Fruit fly (Drosophila melanogaster) whole organism, embryonic: ENCODE results near the gene Pka-C1.

Source experiments
- CG10565 ChIP-seq: fragments of 200-800 bp; sonication (Bioruptor generic); optimal IDR thresholded peaks from 3 replicates; lab custom pipeline; 2016; ENCODE audit warnings: missing biosample characterization, mild to moderate bottlenecking, missing genetic modification characterization
- CG10979 ChIP-seq: fragments of 200-800 bp; sonication (Bioruptor generic); optimal IDR thresholded peaks from 2 replicates; lab custom pipeline; 2018; ENCODE audit warnings: missing biosample characterization, mild to moderate bottlenecking, missing genetic modification characterization, moderate library complexity
- CG11560 ChIP-seq: fragments of 200-800 bp; sonication (Bioruptor generic); IDR thresholded peaks from 3 replicates; pipeline ENCODE4 v1.3.6; 2022; ENCODE audit warnings: missing biosample characterization, missing genetic modification characterization
- CG15479 ChIP-seq: fragments of 200-800 bp; sonication (Bioruptor generic); optimal IDR thresholded peaks from 3 replicates; lab custom pipeline; 2019; ENCODE audit warnings: missing biosample characterization, mild to moderate bottlenecking, missing genetic modification characterization, moderate library complexity
- CG1603 ChIP-seq: fragments of 200-800 bp; sonication (Bioruptor generic); optimal IDR thresholded peaks from 2 replicates; lab custom pipeline; 2019; ENCODE audit warnings: missing biosample characterization, mild to moderate bottlenecking, missing genetic modification characterization, moderate library complexity
- CG17359 ChIP-seq: fragments of 200-800 bp; sonication (Bioruptor generic); optimal IDR thresholded peaks from 3 replicates; lab custom pipeline; 2018; ENCODE audit warnings: missing biosample characterization, mild to moderate bottlenecking, missing genetic modification characterization, moderate library complexity
- CG17612 ChIP-seq: fragments of 200-800 bp; sonication (Bioruptor generic); IDR thresholded peaks from 2 replicates; pipeline ENCODE4 v1.3.6; 2022; ENCODE audit warnings: missing biosample characterization, missing genetic modification characterization
- CG18262 ChIP-seq: fragments of 200-800 bp; optimal IDR thresholded peaks from 3 replicates; lab custom pipeline; 2019; ENCODE audit warnings: missing biosample characterization, mild to moderate bottlenecking, missing genetic modification characterization, moderate library complexity
- CG2875 ChIP-seq: fragments of 200-800 bp; sonication (Bioruptor generic); optimal IDR thresholded peaks from 2 replicates; lab custom pipeline; 2017; ENCODE audit warnings: missing biosample characterization, mild to moderate bottlenecking, missing genetic modification characterization, missing genetic modification reagents
- CG30431 ChIP-seq: fragments of 200-800 bp; sonication (Bioruptor generic); optimal IDR thresholded peaks from 2 replicates; lab custom pipeline; 2017; ENCODE audit warnings: missing biosample characterization, missing genetic modification characterization
- CG3065 ChIP-seq: fragments of 200-800 bp; sonication (Bioruptor generic); optimal IDR thresholded peaks from 2 replicates; lab custom pipeline; 2016; ENCODE audit warnings: missing biosample characterization, missing genetic modification characterization
- CG31441 ChIP-seq: fragments of 200-800 bp; sonication (Bioruptor generic); IDR thresholded peaks from 2 replicates; pipeline ENCODE4 v1.3.6; 2022; ENCODE audit warnings: missing biosample characterization, missing genetic modification characterization
- CG4360 ChIP-seq: fragments of 200-800 bp; sonication (Bioruptor generic); IDR thresholded peaks from 2 replicates; pipeline ENCODE4 v1.3.6; 2022; ENCODE audit warnings: missing biosample characterization, missing genetic modification characterization
- CG6254 ChIP-seq: fragments of 200-800 bp; sonication (Bioruptor generic); optimal IDR thresholded peaks from 3 replicates; lab custom pipeline; 2017; ENCODE audit warnings: mild to moderate bottlenecking, missing biosample characterization, missing genetic modification reagents, missing genetic modification characterization
- CG7839 ChIP-seq: fragments of 200-800 bp; sonication (Bioruptor generic); optimal IDR thresholded peaks from 3 replicates; lab custom pipeline; 2018; ENCODE audit warnings: missing biosample characterization, mild to moderate bottlenecking, missing genetic modification characterization, moderate library complexity
- CG8765 ChIP-seq: fragments of 200-800 bp; sonication (Bioruptor generic); IDR thresholded peaks from 2 replicates; pipeline ENCODE4 v1.3.6; 2022; ENCODE audit warnings: missing biosample characterization, missing genetic modification characterization
- CG9437 ChIP-seq: fragments of 200-800 bp; sonication (Bioruptor generic); optimal IDR thresholded peaks from 2 replicates; lab custom pipeline; 2018; ENCODE audit warnings: missing biosample characterization, mild to moderate bottlenecking, missing genetic modification characterization
- CTCF ChIP-seq: fragments of 200-800 bp; sonication (Bioruptor generic); optimal IDR thresholded peaks from 2 replicates; lab custom pipeline; 2017; ENCODE audit warnings: missing biosample characterization, mild to moderate bottlenecking, missing genetic modification characterization, moderate library complexity
- Camta ChIP-seq: fragments of 200-800 bp; sonication (Bioruptor generic); optimal IDR thresholded peaks from 2 replicates; lab custom pipeline; 2016; ENCODE audit warnings: missing biosample characterization, missing genetic modification characterization
- Doc2 ChIP-seq: fragments of 200-800 bp; sonication (Bioruptor generic); IDR thresholded peaks from 2 replicates; pipeline ENCODE4 v1.3.6; 2022; ENCODE audit warnings: missing biosample characterization, missing genetic modification characterization
- E2f2 ChIP-seq: fragments of 200-800 bp; sonication (Bioruptor generic); IDR thresholded peaks from 2 replicates; pipeline ENCODE4 v1.3.6; 2022; ENCODE audit warnings: missing biosample characterization, missing genetic modification characterization
- ERR ChIP-seq: fragments of 200-800 bp; sonication (Bioruptor generic); optimal IDR thresholded peaks from 2 replicates; lab custom pipeline; 2016; ENCODE audit warnings: missing biosample characterization, missing genetic modification characterization
- Eip74EF ChIP-seq, 2 experiments: fragments of 200-800 bp in 1 of 2; fragments of >200 bp in 1 of 2; sonication (Bioruptor generic) in 1 of 2; optimal IDR thresholded peaks; 2 replicates each; lab custom pipeline; 2017 to 2019; ENCODE audit warnings: missing biosample characterization in 2 of 2, missing genetic modification characterization in 2 of 2, mild to moderate bottlenecking in 1 of 2, moderate library complexity in 1 of 2
- Fer1 ChIP-seq: fragments of 200-800 bp; sonication (Bioruptor generic); optimal IDR thresholded peaks from 2 replicates; lab custom pipeline; 2017; ENCODE audit warnings: missing biosample characterization, mild to moderate bottlenecking, missing genetic modification characterization
- HHEX ChIP-seq: fragments of 200-800 bp; sonication (Bioruptor generic); optimal IDR thresholded peaks from 3 replicates; lab custom pipeline; 2017; ENCODE audit warnings: missing biosample characterization, mild to moderate bottlenecking, missing genetic modification characterization, missing genetic modification reagents
- HLH4C ChIP-seq: fragments of 200-800 bp; sonication (Bioruptor generic); IDR thresholded peaks from 3 replicates; pipeline ENCODE4 v1.3.6; 2022; ENCODE audit warnings: missing biosample characterization, missing genetic modification characterization; ENCODE audit not compliant: partially characterized antibody
- Lhr ChIP-seq: fragments of 200-800 bp; sonication (Bioruptor generic); optimal IDR thresholded peaks from 3 replicates; lab custom pipeline; 2017; ENCODE audit warnings: mild to moderate bottlenecking, missing biosample characterization, missing genetic modification reagents, missing genetic modification characterization
- NK7.1 ChIP-seq: fragments of 200-800 bp; sonication (Bioruptor generic); optimal IDR thresholded peaks from 3 replicates; lab custom pipeline; 2016; ENCODE audit warnings: missing biosample characterization, missing genetic modification characterization
- Nf-YC ChIP-seq: fragments of 200-800 bp; optimal IDR thresholded peaks from 3 replicates; lab custom pipeline; 2019; ENCODE audit warnings: missing biosample characterization, mild to moderate bottlenecking, missing genetic modification characterization, moderate library complexity
- Sin3A ChIP-seq: fragments of >200 bp; optimal IDR thresholded peaks from 2 replicates; lab custom pipeline; 2018
- Sry-β ChIP-seq: fragments of 200-800 bp; sonication (Bioruptor generic); optimal IDR thresholded peaks from 2 replicates; lab custom pipeline; 2018; ENCODE audit warnings: missing biosample characterization, mild to moderate bottlenecking, missing genetic modification characterization, moderate library complexity
- bsh ChIP-seq, 2 experiments: fragments of 200-800 bp; sonication (Bioruptor generic); optimal IDR thresholded peaks; 2 replicates each; lab custom pipeline; 2017 to 2018; ENCODE audit warnings: mild to moderate bottlenecking in 2 of 2, missing biosample characterization in 2 of 2, missing genetic modification characterization in 2 of 2, moderate library complexity in 1 of 2
- dysf ChIP-seq: fragments of 200-800 bp; sonication (Bioruptor generic); IDR thresholded peaks from 3 replicates; pipeline ENCODE4 v1.3.6; 2022; ENCODE audit warnings: missing biosample characterization, missing genetic modification characterization
- emc ChIP-seq: fragments of 200-800 bp; sonication (Bioruptor generic); optimal IDR thresholded peaks from 2 replicates; lab custom pipeline; 2016; ENCODE audit warnings: missing biosample characterization, missing genetic modification characterization
- en ChIP-seq: fragments of 200-800 bp; sonication (Bioruptor generic); optimal IDR thresholded peaks from 2 replicates; lab custom pipeline; 2016; ENCODE audit warnings: missing biosample characterization, missing genetic modification characterization
- eve ChIP-seq, 2 experiments: fragments of >200 bp; optimal IDR thresholded peaks; 2 replicates each; lab custom pipeline; 2017; ENCODE audit warnings: missing biosample characterization in 2 of 2, missing genetic modification characterization in 2 of 2
- exex ChIP-seq: fragments of 200-800 bp; sonication (Bioruptor generic); optimal IDR thresholded peaks from 4 replicates; lab custom pipeline; 2018; ENCODE audit warnings: missing biosample characterization, mild to moderate bottlenecking, missing genetic modification characterization, moderate library complexity
- gcm ChIP-seq: fragments of 200-800 bp; sonication (Bioruptor generic); optimal IDR thresholded peaks from 2 replicates; lab custom pipeline; 2019; ENCODE audit warnings: missing biosample characterization, mild to moderate bottlenecking, missing genetic modification characterization, moderate library complexity
- hbn ChIP-seq: fragments of 200-800 bp; sonication (Bioruptor generic); IDR thresholded peaks from 2 replicates; pipeline ENCODE4 v1.3.6; 2022; ENCODE audit warnings: missing biosample characterization, missing genetic modification characterization; ENCODE audit not compliant: partially characterized antibody
- her ChIP-seq: fragments of 200-800 bp; sonication (Bioruptor generic); optimal IDR thresholded peaks from 2 replicates; lab custom pipeline; 2016; ENCODE audit warnings: missing biosample characterization, missing genetic modification characterization
- inv ChIP-seq: fragments of 200-800 bp; sonication (Bioruptor generic); IDR thresholded peaks from 2 replicates; pipeline ENCODE4 v1.3.6; 2022; ENCODE audit warnings: missing biosample characterization, missing genetic modification characterization; ENCODE audit not compliant: partially characterized antibody
- nom ChIP-seq: fragments of 200-800 bp; sonication (Bioruptor generic); optimal IDR thresholded peaks from 2 replicates; lab custom pipeline; 2017; ENCODE audit warnings: missing biosample characterization, missing genetic modification characterization, mild to moderate bottlenecking, moderate library complexity, missing genetic modification reagents
- odd ChIP-seq: fragments of 200-800 bp; sonication (Bioruptor generic); optimal IDR thresholded peaks from 2 replicates; lab custom pipeline; 2017; ENCODE audit warnings: missing biosample characterization, mild to moderate bottlenecking, missing genetic modification characterization
- onecut ChIP-seq: fragments of 200-800 bp; sonication (Bioruptor generic); IDR thresholded peaks from 2 replicates; pipeline ENCODE4 v1.3.6; 2022; ENCODE audit warnings: missing biosample characterization, missing genetic modification characterization
- org-1 ChIP-seq: fragments of 200-800 bp; sonication (Bioruptor generic); optimal IDR thresholded peaks from 2 replicates; lab custom pipeline; 2017; ENCODE audit warnings: missing biosample characterization, missing genetic modification characterization
- p53 ChIP-seq: fragments of 200-800 bp; sonication (Bioruptor generic); optimal IDR thresholded peaks from 2 replicates; lab custom pipeline; 2016; ENCODE audit warnings: missing biosample characterization, missing genetic modification characterization
- peb ChIP-seq: fragments of 200-800 bp; sonication (Bioruptor generic); IDR thresholded peaks from 2 replicates; pipeline ENCODE4 v1.3.6; 2022; ENCODE audit warnings: missing biosample characterization, missing genetic modification characterization
- pzg ChIP-seq: fragments of 200-800 bp; sonication (Bioruptor generic); optimal IDR thresholded peaks from 3 replicates; lab custom pipeline; 2018; ENCODE audit warnings: missing biosample characterization, mild to moderate bottlenecking, missing genetic modification characterization, moderate library complexity
- tx ChIP-seq: fragments of 200-800 bp; sonication (Bioruptor generic); optimal IDR thresholded peaks from 2 replicates; lab custom pipeline; 2016; ENCODE audit warnings: missing biosample characterization, missing genetic modification characterization
- wek ChIP-seq: fragments of 200-800 bp; sonication (Bioruptor generic); optimal IDR thresholded peaks from 3 replicates; lab custom pipeline; 2018; ENCODE audit warnings: missing biosample characterization, mild to moderate bottlenecking, missing genetic modification characterization, moderate library complexity

The Pka-C1 gene

DNA sequence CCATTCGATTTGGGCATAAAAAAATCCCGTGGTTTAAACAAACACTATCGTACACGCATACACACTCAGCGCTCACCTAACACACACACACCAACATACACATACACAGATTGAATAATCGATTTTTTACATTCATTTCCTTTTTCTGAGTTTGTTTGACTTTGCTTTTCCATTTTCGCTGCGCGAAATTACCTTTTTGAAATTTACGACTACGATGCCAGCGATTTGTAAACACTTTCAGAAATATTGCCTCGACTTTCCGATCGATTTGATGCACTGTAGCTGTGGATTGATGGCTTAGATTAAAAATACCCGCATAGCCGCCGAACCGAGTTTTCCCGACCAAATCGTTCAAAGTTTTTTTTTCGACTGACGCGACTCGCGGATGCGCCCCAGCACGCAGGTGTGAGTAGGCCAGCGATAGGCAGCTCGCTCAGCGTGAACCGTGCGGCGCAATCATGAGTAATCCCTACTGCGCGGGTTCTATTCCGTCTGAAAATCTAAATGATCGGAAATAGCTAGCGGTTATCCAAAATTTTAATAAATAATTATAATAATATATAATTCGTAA lies at the start of gene Pka-C1 (continued):
- TF ChIP-seq Eip74EF (GFP tag; optimal IDR thresholded peaks at IDR 0.05; lab: Kevin White, UChicago) (no peak), CG1603 (peak; percentile 76), HHEX (GFP tag; lab: Kevin White, UChicago) (no peak), CG3065 (GFP tag; lab: Kevin White, UChicago) (no peak), en (GFP tag; lab: Kevin White, UChicago) (no peak), bsh (GFP tag; optimal IDR thresholded peaks at IDR 0.05; lab: Kevin White, UChicago) (peak in 1 of 2 experiments; percentile 16), Sry-β (peak; percentile 11), CG6254 (GFP tag; lab: Kevin White, UChicago) (peak; percentile 35), NK7.1 (GFP tag; lab: Kevin White, UChicago) (no peak), org-1 (GFP tag; lab: Kevin White, UChicago) (peak; percentile 25), CG31441 (GFP tag; lab: Robert Waterston, UW) (0 out of 2 replicates have a peak, but pooled peaks have one; percentile 27), HLH4C (GFP tag; lab: Robert Waterston, UW) (no peak), gcm (GFP tag; lab: Kevin White, UChicago) (peak; percentile 77), pzg (GFP tag; lab: Kevin White, UChicago) (peak; percentile 83), eve (GFP tag; optimal IDR thresholded peaks at IDR 0.05; lab: Kevin White, UChicago) (peak in 1 of 2 experiments; percentile 83), Fer1 (GFP tag; lab: Kevin White, UChicago) (peak; percentile 59), Doc2 (no peak), tx (GFP tag; lab: Kevin White, UChicago) (no peak), nom (GFP tag; lab: Kevin White, UChicago) (peak; percentile 25), Camta (GFP tag; lab: Kevin White, UChicago) (no peak), exex (tag; lab: Kevin White, UChicago) (peak; percentile 24), odd (GFP tag; lab: Kevin White, UChicago) (peak; percentile 35), inv (peak; percentile 18; the same call in 1 of the 2 replicates), Sin3A (lab: Kevin White, UChicago) (peak; percentile 19), CTCF (GFP tag; lab: Kevin White, UChicago) (no peak), CG18262 (tag; lab: Kevin White, UChicago) (no peak), p53 (GFP tag; lab: Kevin White, UChicago) (no peak), Lhr (GFP tag; lab: Kevin White, UChicago) (peak; percentile 65), dysf (0 out of 3 replicates have a peak, but pooled peaks have one; percentile 49), E2f2 (GFP tag; lab: Robert Waterston, UW) (no peak; the same call in 1 of the 2 replicates), CG10565 (no peak), CG30431 (GFP tag; lab: Kevin White, UChicago) (no peak), emc (GFP tag; lab: Kevin White, UChicago) (no peak), Nf-YC (tag; lab: Kevin White, UChicago) (peak; percentile 46), CG10979 (tag; lab: Kevin White, UChicago) (no peak), CG8765 (no peak), peb (GFP tag; lab: Robert Waterston, UW) (no peak), CG17612 (GFP tag; lab: Robert Waterston, UW) (no peak), onecut (GFP tag; lab: Robert Waterston, UW) (peak; percentile 97), hbn (GFP tag; lab: Robert Waterston, UW) (no peak), CG9437 (GFP tag; lab: Kevin White, UChicago) (peak; percentile 37), ERR (no peak), CG15479 (GFP tag; lab: Kevin White, UChicago) (no peak), her (GFP tag; lab: Kevin White, UChicago) (peak; percentile 100), CG2875 (GFP tag; lab: Kevin White, UChicago) (no peak), CG11560 (tag; lab: Robert Waterston, UW) (peak; percentile 69; the same call in 2 of the 3 replicates), CG4360 (GFP tag; lab: Robert Waterston, UW) (no peak), CG17359 (tag; lab: Kevin White, UChicago) (peak; percentile 11), CG7839 (tag; lab: Kevin White, UChicago) (peak; percentile 11), wek (GFP tag; lab: Kevin White, UChicago) (no peak)
